Worm (Caenorhabditis elegans) whole organism, midembryonic: ENCODE data around the gene dhcr-24.

Source experiments
- T22C8.4 ChIP-seq: fragments of 200-800 bp; sonication (Bioruptor generic); IDR thresholded peaks from 2 replicates; pipeline ENCODE4 v1.3.6; 2022; ENCODE audit warnings: missing genetic modification characterization, missing compliant biosample characterization
- cog-1 ChIP-seq: sonication (generic microtip); optimal IDR thresholded peaks from 2 replicates; lab custom pipeline; 2016; ENCODE audit warnings: missing genetic modification characterization, missing compliant biosample characterization
- flt-1 ChIP-seq: fragments of 200-800 bp; sonication (Bioruptor generic); IDR thresholded peaks from 2 replicates; pipeline ENCODE4 v1.3.6; 2022; ENCODE audit warnings: missing genetic modification characterization, missing compliant biosample characterization
- klf-2 ChIP-seq: fragments of 200-800 bp; sonication (Bioruptor generic); conservative IDR thresholded peaks from 2 replicates; pipeline ENCODE4 v1.3.6; 2022; ENCODE audit warnings: missing genetic modification reagents, missing genetic modification characterization, missing compliant biosample characterization
- ref-1 ChIP-seq: fragments of 200-800 bp; sonication (Bioruptor generic); conservative IDR thresholded peaks from 2 replicates; pipeline ENCODE4 v1.3.6; 2022; ENCODE audit warnings: missing genetic modification reagents, missing genetic modification characterization, missing compliant biosample characterization
- tab-1 ChIP-seq: fragments of 200-800 bp; sonication (Bioruptor generic); IDR thresholded peaks from 2 replicates; pipeline ENCODE4 v1.3.6; 2022; ENCODE audit warnings: missing genetic modification characterization, missing compliant biosample characterization
- ztf-23 ChIP-seq: fragments of 200-800 bp; sonication (Bioruptor generic); IDR thresholded peaks from 2 replicates; pipeline ENCODE4 v1.3.6; 2022; ENCODE audit warnings: missing genetic modification reagents, missing genetic modification characterization, missing compliant biosample characterization
- ztf-29 ChIP-seq: fragments of 200-800 bp; sonication (Bioruptor generic); IDR thresholded peaks from 2 replicates; pipeline ENCODE4 v1.3.6; 2022; ENCODE audit warnings: missing genetic modification reagents, missing genetic modification characterization, missing compliant biosample characterization

DNA sequence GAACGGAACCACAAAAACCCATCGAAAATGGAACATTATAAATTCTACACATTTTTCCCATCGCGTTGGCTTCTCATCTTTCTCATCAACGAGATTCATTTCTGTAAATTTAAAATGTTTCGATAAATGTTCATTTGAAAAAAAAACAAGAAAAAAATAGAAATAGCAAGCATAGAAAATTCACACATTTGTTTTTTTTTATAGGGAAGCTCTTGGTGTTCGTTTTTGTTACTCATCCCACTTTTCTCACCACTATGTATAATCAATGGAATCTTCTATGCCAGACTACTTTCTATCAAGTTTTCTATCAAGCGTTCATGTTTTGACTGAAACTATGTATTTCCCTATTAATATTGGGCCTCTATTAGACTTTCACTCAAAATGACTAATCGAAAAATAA is at the start of gene dhcr-24:
- TF ChIP-seq cog-1 (tag; lab: Kevin White, UChicago) (no peak), tab-1 (no peak), flt-1 (GFP tag; lab: Robert Waterston, UW) (no peak), ref-1 (GFP tag; lab: Robert Waterston, UW) (no peak), T22C8.4 (GFP tag; lab: Robert Waterston, UW) (no peak), klf-2 (GFP tag; lab: Robert Waterston, UW) (no peak), ztf-29 (GFP tag; lab: Robert Waterston, UW) (no peak), ztf-23 (GFP tag; lab: Robert Waterston, UW) (no peak)
